Fruit fly (Drosophila melanogaster) whole organism, embryonic: Measurements from ENCODE around the gene Sps2.

ENCODE experiments used
- Atf6 ChIP-seq: fragments of 200-800 bp; sonication (Bioruptor generic); IDR thresholded peaks from 2 replicates; pipeline ENCODE4 v1.3.6; 2022; ENCODE audit warnings: missing biosample characterization, missing genetic modification characterization
- D19B ChIP-seq: fragments of 200-800 bp; sonication (Bioruptor generic); optimal IDR thresholded peaks from 2 replicates; lab custom pipeline; 2017; ENCODE audit warnings: missing biosample characterization, mild to moderate bottlenecking, missing genetic modification characterization
- Ptx1 ChIP-seq: fragments of 200-800 bp; sonication (Bioruptor generic); IDR thresholded peaks from 2 replicates; pipeline ENCODE4 v1.3.6; 2022; ENCODE audit warnings: missing biosample characterization, missing genetic modification characterization
- esg ChIP-seq: fragments of 200-800 bp; sonication (Bioruptor generic); conservative IDR thresholded peaks from 2 replicates; pipeline ENCODE4 v1.3.6; 2022; ENCODE audit warnings: missing biosample characterization, missing genetic modification characterization
- sima ChIP-seq: fragments of 200-800 bp; sonication (Bioruptor generic); optimal IDR thresholded peaks from 2 replicates; lab custom pipeline; 2016; ENCODE audit warnings: missing biosample characterization, missing genetic modification characterization

dm6 chr2L:10321036-10321583 lies 21.3 kb upstream of the Sps2 start:
- TF ChIP-seq Atf6 (GFP tag; lab: Robert Waterston, UW): no peak
- no peak for TF ChIP-seq Ptx1 (GFP tag; lab: Robert Waterston, UW)
- no peak for TF ChIP-seq esg (GFP tag; lab: Robert Waterston, UW)
- TF ChIP-seq sima: no peak
- TF ChIP-seq D19B (GFP tag; lab: Kevin White, UChicago): peak; percentile 12
